Worm (Caenorhabditis elegans): Measurements from ENCODE around the gene Y48E1B.3.

DNA sequence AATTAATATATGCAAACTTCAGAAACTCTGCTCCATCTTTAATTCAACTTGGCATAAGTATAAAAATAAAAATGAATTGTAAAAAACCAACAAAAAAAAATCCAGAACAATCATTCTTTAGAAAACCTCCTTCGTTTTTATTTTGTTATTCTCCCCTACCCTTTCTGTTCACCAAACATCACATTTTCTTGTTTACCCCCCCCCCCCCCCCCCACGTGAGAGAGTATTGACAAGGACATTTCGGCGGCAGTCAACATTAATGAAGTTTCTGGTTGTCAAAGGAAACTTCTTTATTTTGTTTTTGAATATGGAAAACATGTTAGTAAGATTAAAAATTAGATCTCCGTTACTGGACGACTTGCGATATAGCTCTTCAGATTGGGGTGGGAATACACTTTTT, 46.7 kb upstream of the Y48E1B.3 start:
- TF ChIP-seq nhr-28 (tag; optimal IDR thresholded peaks at IDR 0.05) (no peak), lsy-2 (tag; optimal IDR thresholded peaks at IDR 0.05) (no peak), elt-1 (tag; optimal IDR thresholded peaks at IDR 0.05; ENCODE audit: borderline replicate concordance, insufficient read depth) (no peak), unc-39 (tag; optimal IDR thresholded peaks at IDR 0.05) (no peak), nhr-76 (tag; optimal IDR thresholded peaks at IDR 0.05) (no peak), mab-5 (tag; optimal IDR thresholded peaks at IDR 0.05) (no peak), nhr-237 (tag; optimal IDR thresholded peaks at IDR 0.05) (no peak), cnd-1 (tag; optimal IDR thresholded peaks at IDR 0.05) (no peak), ham-2 (GFP tag; optimal IDR thresholded peaks at IDR 0.05) (no peak), unc-62 (GFP tag; optimal IDR thresholded peaks at IDR 0.05) (no peak)

Data from whole organism, mixed stage, embryonic.